Worm (Caenorhabditis elegans) whole organism, L4 larva: ENCODE measurements around the gene che-2.

Source experiments
- D1046.2 ChIP-seq: fragments of 200-800 bp; sonication (Bioruptor generic); IDR thresholded peaks from 2 replicates; pipeline ENCODE4 v1.3.6; 2022; ENCODE audit warnings: missing genetic modification characterization, missing compliant biosample characterization
- F10B5.3 ChIP-seq: sonication (generic microtip); optimal IDR thresholded peaks from 2 replicates; lab custom pipeline; 2016; ENCODE audit warnings: mild to moderate bottlenecking, missing genetic modification characterization, missing compliant biosample characterization
- R02D3.7 ChIP-seq: fragments of 150-350 bp; sonication (generic microtip); optimal IDR thresholded peaks from 3 replicates; lab custom pipeline; 2014; ENCODE audit warnings: missing biosample characterization, missing genetic modification characterization
- T20F7.1 ChIP-seq: fragments of 200-800 bp; sonication (Bioruptor generic); optimal IDR thresholded peaks from 2 replicates; lab custom pipeline; 2018; ENCODE audit warnings: mild to moderate bottlenecking, missing genetic modification characterization, missing compliant biosample characterization
- T26A8.4 ChIP-seq: fragments of 200-800 bp; sonication (Bioruptor generic); IDR thresholded peaks from 2 replicates; pipeline ENCODE4 v1.3.6; 2022; ENCODE audit warnings: missing genetic modification characterization, missing compliant biosample characterization
- Y5F2A.4 ChIP-seq: fragments of 200-800 bp; sonication (Bioruptor generic); optimal IDR thresholded peaks from 2 replicates; lab custom pipeline; 2018; ENCODE audit warnings: mild to moderate bottlenecking, missing genetic modification characterization, missing compliant biosample characterization
- Y75B8A.6 ChIP-seq: fragments of 200-800 bp; sonication (Bioruptor generic); IDR thresholded peaks from 2 replicates; pipeline ENCODE4 v1.3.6; 2022; ENCODE audit warnings: missing genetic modification reagents, missing genetic modification characterization, missing compliant biosample characterization
- ZK337.2 ChIP-seq: fragments of 200-800 bp; sonication (Bioruptor generic); IDR thresholded peaks from 2 replicates; pipeline ENCODE4 v1.3.6; 2022; ENCODE audit warnings: missing genetic modification reagents, missing genetic modification characterization, missing compliant biosample characterization
- ZK546.5 ChIP-seq, 2 experiments: sonication (generic microtip); optimal IDR thresholded peaks; 2 replicates each; lab custom pipeline; 2017; ENCODE audit warnings: missing biosample characterization in 2 of 2, missing genetic modification characterization in 2 of 2
- aha-1 ChIP-seq: fragments of 150-350 bp; peaks from one replicate; lab custom pipeline; 2014; ENCODE audit warnings: missing biosample characterization, missing genetic modification characterization
- attf-4 ChIP-seq: sonication (generic microtip); optimal IDR thresholded peaks from 3 replicates; lab custom pipeline; 2017; ENCODE audit warnings: missing biosample characterization, missing genetic modification characterization
- ceh-20 ChIP-seq: fragments of 200-800 bp; sonication (Bioruptor generic); IDR thresholded peaks from 2 replicates; pipeline ENCODE4 v1.3.6; 2022; ENCODE audit warnings: missing genetic modification reagents, missing genetic modification characterization, missing compliant biosample characterization
- ceh-44 ChIP-seq: fragments of 200-800 bp; sonication (Bioruptor generic); IDR thresholded peaks from 2 replicates; pipeline ENCODE4 v1.3.6; 2022; ENCODE audit warnings: missing genetic modification reagents, missing genetic modification characterization, missing compliant biosample characterization
- ceh-62 ChIP-seq: sonication (generic microtip); optimal IDR thresholded peaks from 2 replicates; lab custom pipeline; 2017; ENCODE audit warnings: missing biosample characterization, missing genetic modification characterization
- daf-12 ChIP-seq: fragments of 150-350 bp; optimal IDR thresholded peaks from 2 replicates; lab custom pipeline; 2014; ENCODE audit warnings: missing biosample characterization, missing genetic modification reagents, missing genetic modification characterization
- daf-16 ChIP-seq, 3 experiments: sonication (generic microtip); optimal IDR thresholded peaks; 2 replicates each; lab custom pipeline; 2016 to 2017; ENCODE audit warnings: missing genetic modification characterization in 3 of 3, missing genetic modification reagents in 3 of 3, mild to moderate bottlenecking in 2 of 3, missing compliant biosample characterization in 2 of 3, missing biosample characterization in 1 of 3, moderate library complexity in 1 of 3
- daf-19 ChIP-seq: fragments of 200-800 bp; sonication (Bioruptor generic); conservative IDR thresholded peaks from 2 replicates; pipeline ENCODE4 v1.3.6; 2022; ENCODE audit warnings: missing genetic modification characterization, missing compliant biosample characterization
- dmd-8 ChIP-seq: fragments of 200-800 bp; sonication (Bioruptor generic); IDR thresholded peaks from 2 replicates; pipeline ENCODE4 v1.3.6; 2022; ENCODE audit warnings: missing genetic modification characterization, missing compliant biosample characterization
- dmd-9 ChIP-seq: fragments of 200-800 bp; sonication (Bioruptor generic); IDR thresholded peaks from 2 replicates; pipeline ENCODE4 v1.3.6; 2022; ENCODE audit warnings: missing genetic modification reagents, missing genetic modification characterization, missing compliant biosample characterization
- dpl-1 ChIP-seq: fragments of 150-350 bp; optimal IDR thresholded peaks from 2 replicates; lab custom pipeline; 2014; ENCODE audit warnings: missing biosample characterization, missing genetic modification reagents, missing genetic modification characterization
- hlh-30 ChIP-seq: sonication (generic microtip); optimal IDR thresholded peaks from 2 replicates; lab custom pipeline; 2017; ENCODE audit warnings: antibody characterized with exemption, mild to moderate bottlenecking, missing genetic modification characterization, missing compliant biosample characterization; ENCODE audit not compliant: insufficient read depth
- jun-1 ChIP-seq: fragments of 150-350 bp; optimal IDR thresholded peaks from 2 replicates; lab custom pipeline; 2014; ENCODE audit warnings: missing biosample characterization, missing genetic modification reagents, missing genetic modification characterization
- lim-7 ChIP-seq: fragments of 200-800 bp; sonication (Bioruptor generic); IDR thresholded peaks from 2 replicates; pipeline ENCODE4 v1.3.6; 2022; ENCODE audit warnings: missing genetic modification characterization, missing compliant biosample characterization
- lin-1 ChIP-seq: fragments of 200-800 bp; sonication (Bioruptor generic); IDR thresholded peaks from 2 replicates; pipeline ENCODE4 v1.3.6; 2022; ENCODE audit warnings: missing genetic modification reagents, missing genetic modification characterization, missing compliant biosample characterization
- lin-13 ChIP-seq: fragments of 150-350 bp; optimal IDR thresholded peaks from 2 replicates; lab custom pipeline; 2014; ENCODE audit warnings: missing biosample characterization, missing genetic modification reagents, missing genetic modification characterization
- lin-29 ChIP-seq: fragments of 200-800 bp; sonication (Bioruptor generic); IDR thresholded peaks from 2 replicates; pipeline ENCODE4 v1.3.6; 2022; ENCODE audit warnings: missing genetic modification reagents, missing genetic modification characterization, missing compliant biosample characterization
- lin-38 ChIP-seq: fragments of 200-800 bp; sonication (Bioruptor generic); IDR thresholded peaks from 2 replicates; pipeline ENCODE4 v1.3.6; 2022; ENCODE audit warnings: missing genetic modification reagents, missing genetic modification characterization, missing compliant biosample characterization
- mdl-1 ChIP-seq, 2 experiments: fragments of 150-350 bp in 1 of 2; sonication (generic microtip) in 1 of 2; optimal IDR thresholded peaks; 2 replicates each; lab custom pipeline; 2014 to 2017; ENCODE audit warnings: missing biosample characterization in 2 of 2, missing genetic modification characterization in 2 of 2
- mep-1 ChIP-seq: fragments of 150-350 bp; sonication (generic microtip); optimal IDR thresholded peaks from 3 replicates; lab custom pipeline; 2014; ENCODE audit warnings: missing biosample characterization, missing genetic modification characterization
- nhr-10 ChIP-seq: fragments of 150-350 bp; optimal IDR thresholded peaks from 2 replicates; lab custom pipeline; 2014; ENCODE audit warnings: missing biosample characterization, missing genetic modification characterization
- nhr-11 ChIP-seq: fragments of 150-350 bp; optimal IDR thresholded peaks from 2 replicates; lab custom pipeline; 2014; ENCODE audit warnings: missing biosample characterization, missing genetic modification characterization
- nhr-48 ChIP-seq: sonication (generic microtip); optimal IDR thresholded peaks from 2 replicates; lab custom pipeline; 2016; ENCODE audit warnings: mild to moderate bottlenecking, missing genetic modification characterization, missing compliant biosample characterization
- nhr-76 ChIP-seq: fragments of 150-350 bp; optimal IDR thresholded peaks from 2 replicates; lab custom pipeline; 2014; ENCODE audit warnings: missing biosample characterization, missing genetic modification characterization
- pha-4 ChIP-seq, 2 experiments: fragments of 150-350 bp in 1 of 2; fragments of 200-800 bp in 1 of 2; sonication (Bioruptor generic) in 1 of 2; IDR thresholded peaks in 1 of 2; optimal IDR thresholded peaks in 1 of 2; 2 replicates each; pipeline versions ENCODE4 v1.3.6 to Lab custom; 2014 to 2022; ENCODE audit warnings: missing genetic modification characterization in 2 of 2, missing genetic modification reagents in 2 of 2, missing biosample characterization in 1 of 2, missing compliant biosample characterization in 1 of 2
- pqm-1 ChIP-seq: sonication (generic microtip); optimal IDR thresholded peaks from 2 replicates; lab custom pipeline; 2017; ENCODE audit warnings: missing biosample characterization, missing genetic modification characterization
- rbr-2 ChIP-seq: sonication (generic microtip); optimal IDR thresholded peaks from 2 replicates; lab custom pipeline; 2016; ENCODE audit warnings: missing genotype, missing genetic modification characterization, missing compliant biosample characterization
- sdz-12 ChIP-seq: fragments of 200-800 bp; sonication (Bioruptor generic); optimal IDR thresholded peaks from 2 replicates; lab custom pipeline; 2018; ENCODE audit warnings: mild to moderate bottlenecking, missing genetic modification characterization, missing compliant biosample characterization
- snpc-1.2 ChIP-seq: fragments of 200-800 bp; sonication (Bioruptor generic); IDR thresholded peaks from 2 replicates; pipeline ENCODE4 v1.3.6; 2022; ENCODE audit warnings: missing genetic modification reagents, missing genetic modification characterization, missing compliant biosample characterization
- spr-1 ChIP-seq: sonication (generic microtip); optimal IDR thresholded peaks from 2 replicates; lab custom pipeline; 2016; ENCODE audit warnings: mild to moderate bottlenecking, missing genetic modification characterization, missing compliant biosample characterization
- tag-97 ChIP-seq: fragments of 200-800 bp; sonication (Bioruptor generic); IDR thresholded peaks from 2 replicates; pipeline ENCODE4 v1.3.6; 2022; ENCODE audit warnings: missing genetic modification characterization, missing compliant biosample characterization
- tra-1 ChIP-seq: fragments of 200-800 bp; sonication (Bioruptor generic); IDR thresholded peaks from 2 replicates; pipeline ENCODE4 v1.3.6; 2022; ENCODE audit warnings: missing genetic modification reagents, missing genetic modification characterization, missing compliant biosample characterization
- unc-39 ChIP-seq: sonication (generic microtip); optimal IDR thresholded peaks from 2 replicates; lab custom pipeline; 2017; ENCODE audit warnings: missing biosample characterization, missing genetic modification characterization
- unc-62 ChIP-seq, 3 experiments: fragments of 150-350 bp in 1 of 3; sonication (generic microtip); optimal IDR thresholded peaks in 2 of 3; peaks in 1 of 3; 1 replicate in 1 of 3; 2 replicates in 2 of 3; lab custom pipeline; 2014 to 2017; ENCODE audit warnings: missing biosample characterization in 3 of 3, missing genetic modification characterization in 3 of 3, missing genetic modification reagents in 3 of 3, missing genotype in 1 of 3
- zfp-2 ChIP-seq: sonication (generic microtip); optimal IDR thresholded peaks from 2 replicates; lab custom pipeline; 2016; ENCODE audit warnings: mild to moderate bottlenecking, missing genetic modification characterization, missing compliant biosample characterization
- zip-11 ChIP-seq: fragments of 200-800 bp; sonication (Bioruptor generic); IDR thresholded peaks from 2 replicates; pipeline ENCODE4 v1.3.6; 2022; ENCODE audit warnings: missing genetic modification characterization, missing compliant biosample characterization

Gene che-2

DNA sequence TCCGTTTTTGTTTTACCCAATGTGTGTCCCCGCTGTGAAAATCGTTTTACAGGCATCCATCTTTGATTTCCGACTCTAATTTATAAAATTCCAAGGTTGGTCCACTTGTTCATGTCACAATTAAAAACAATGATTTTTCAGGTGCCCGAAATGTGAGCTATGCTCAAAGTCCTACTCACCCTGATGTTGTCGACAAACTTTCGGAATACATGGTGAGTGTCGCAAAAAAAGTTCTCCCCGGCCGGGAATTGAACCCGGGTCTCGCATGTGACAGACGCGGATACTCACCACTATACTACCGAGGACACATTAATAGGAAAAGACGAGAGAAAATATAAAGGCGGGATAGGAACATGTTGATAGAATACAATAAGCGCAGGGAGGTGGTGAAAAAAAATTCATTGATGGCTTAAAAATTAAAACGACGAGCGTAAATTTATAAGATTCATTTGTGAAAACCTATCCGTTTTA, 8.4 kb downstream of the che-2 start, which contains the start of gene egl-17 (continued):
- peak; percentile 57 for TF ChIP-seq T20F7.1 (GFP tag; lab: Kevin White, UChicago)
- no peak for TF ChIP-seq ceh-62
- TF ChIP-seq lin-38: peak; percentile 84
- peak; percentile 82 for TF ChIP-seq lin-29
- TF ChIP-seq lin-13 (GFP tag; lab: Kevin White, UChicago): peak; percentile 54
- peak; percentile 84 for TF ChIP-seq Y75B8A.6 (GFP tag; lab: Robert Waterston, UW)
- peak; percentile 54 for TF ChIP-seq zfp-2 (tag; lab: Kevin White, UChicago)
- 0 out of 2 replicates have a peak, but pooled peaks have one; percentile 63 for TF ChIP-seq zip-11 (GFP tag; lab: Robert Waterston, UW)
- TF ChIP-seq dmd-9: peak; percentile 68; the same call in 1 of the 2 replicates
- TF ChIP-seq T26A8.4 (GFP tag; lab: Robert Waterston, UW): peak; percentile 90; the same call in 1 of the 2 replicates
- peak; percentile 87 for TF ChIP-seq snpc-1.2 (GFP tag; lab: Robert Waterston, UW)
- peak in 1 of 2 experiments; percentile 80 for TF ChIP-seq mdl-1 (tag; optimal IDR thresholded peaks at IDR 0.05; lab: Kevin White, UChicago)
- TF ChIP-seq daf-12: no peak
- no peak for TF ChIP-seq nhr-76
- TF ChIP-seq tag-97: no peak
- peak; percentile 80 for TF ChIP-seq D1046.2
- TF ChIP-seq dmd-8: peak; percentile 91
- peak; percentile 96 for TF ChIP-seq aha-1 (tag; lab: Kevin White, UChicago)
- no peak for TF ChIP-seq jun-1
- peak; percentile 81 for TF ChIP-seq rbr-2 (tag; lab: Kevin White, UChicago)
- no peak for TF ChIP-seq R02D3.7
- TF ChIP-seq attf-4 (tag; lab: Kevin White, UChicago): no peak
- peak; percentile 77 for TF ChIP-seq ceh-44
- peak; percentile 13 for TF ChIP-seq sdz-12 (GFP tag; lab: Kevin White, UChicago)
- TF ChIP-seq mep-1 (tag; lab: Kevin White, UChicago): peak; percentile 85
- no peak for TF ChIP-seq nhr-10
- peak; percentile 91 for TF ChIP-seq hlh-30 (tag; lab: Kevin White, UChicago)
- TF ChIP-seq dpl-1 (GFP tag; lab: Kevin White, UChicago): peak; percentile 22
- TF ChIP-seq unc-62 (GFP tag; optimal IDR thresholded peaks at IDR 0.05 in 1 of 2; lab: Kevin White, UChicago): peak in 1 of 2 experiments; percentile 65
- no peak for TF ChIP-seq unc-62 (tag; optimal IDR thresholded peaks at IDR 0.05; lab: Kevin White, UChicago)

- peak in 1 of 2 experiments; percentile 63 for TF ChIP-seq daf-16 (GFP tag; optimal IDR thresholded peaks at IDR 0.05; lab: Kevin White, UChicago)
- no peak for TF ChIP-seq daf-16 (tag; optimal IDR thresholded peaks at IDR 0.05; lab: Kevin White, UChicago)
- TF ChIP-seq F10B5.3 (tag; lab: Kevin White, UChicago): no peak
Observed at ce11 chrX:492919-493318, 11.7 kb downstream of the che-2 start, which contains the start of gene B0310.1. TSS of gene B0310.1 (plus strand) at chrX:493228.

- TF ChIP-seq ceh-20 (GFP tag; lab: Robert Waterston, UW): no peak
- no peak for TF ChIP-seq nhr-11 (tag; lab: Kevin White, UChicago)
- TF ChIP-seq lim-7 (GFP tag; lab: Robert Waterston, UW): no peak
- TF ChIP-seq daf-19 (GFP tag; lab: Robert Waterston, UW): no peak
- no peak for TF ChIP-seq Y5F2A.4 (GFP tag; lab: Kevin White, UChicago)
- no peak for TF ChIP-seq tra-1
- no peak for TF ChIP-seq pqm-1
- TF ChIP-seq spr-1 (tag; lab: Kevin White, UChicago): no peak
- TF ChIP-seq ZK546.5 (tag; optimal IDR thresholded peaks at IDR 0.05; lab: Kevin White, UChicago): no peak
- TF ChIP-seq lin-1 (GFP tag; lab: Robert Waterston, UW): no peak
- no peak for TF ChIP-seq unc-39 (tag; lab: Kevin White, UChicago)
- no peak for TF ChIP-seq sdz-12 (GFP tag; lab: Kevin White, UChicago)
- no peak for TF ChIP-seq lin-13 (GFP tag; lab: Kevin White, UChicago)
- no peak for TF ChIP-seq ZK337.2
- TF ChIP-seq pha-4 (GFP tag; IDR thresholded peaks at IDR 0.05; lab: Robert Waterston, UW): no peak
- TF ChIP-seq pha-4 (tag; optimal IDR thresholded peaks at IDR 0.05; lab: Kevin White, UChicago): no peak
- no peak for TF ChIP-seq nhr-48 (tag; lab: Kevin White, UChicago)
Observed at ce11 chrX:496795-497194, 15.5 kb downstream of the che-2 start.
